Fruit fly (Drosophila melanogaster): ENCODE measurements around the gene CG34012.
A peak's percentile ranks its signal among the peaks of the same experiment; 100 is the strongest.

Gene CG34012

DNA sequence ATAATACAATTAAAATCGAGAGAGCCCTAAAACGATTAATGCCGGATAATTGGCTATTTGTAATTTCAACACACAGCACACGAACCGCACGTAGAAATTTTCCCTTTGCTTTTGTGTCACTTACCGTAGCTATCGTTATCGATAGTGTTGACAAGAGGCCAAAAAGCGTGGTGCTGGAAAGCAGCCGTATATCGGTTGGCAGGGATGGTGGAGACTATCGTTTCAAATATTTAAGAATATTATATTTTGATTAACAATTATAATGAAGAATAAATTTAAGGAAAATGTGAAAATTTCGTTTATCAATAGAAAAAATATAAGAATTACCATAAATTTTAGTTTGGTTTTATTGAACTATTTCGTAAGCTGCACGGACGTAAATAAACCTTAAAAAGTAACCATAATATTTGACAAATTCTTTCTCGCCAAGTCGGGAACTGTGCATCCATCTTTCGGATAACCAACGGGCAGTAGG is 16.2 kb downstream of the CG34012 start, which contains the start of gene JIL-1 (continued):
- TF ChIP-seq Six4 (GFP tag; optimal IDR thresholded peaks at IDR 0.05), result no peak
- TF ChIP-seq CG12744 (GFP tag; optimal IDR thresholded peaks at IDR 0.05), result no peak
- TF ChIP-seq CG15601 (tag; optimal IDR thresholded peaks at IDR 0.05), result peak; percentile 39
- peak; percentile 84 for TF ChIP-seq CG11456 (GFP tag; IDR thresholded peaks at IDR 0.05)
- peak; percentile 34 for TF ChIP-seq CG10979 (tag; optimal IDR thresholded peaks at IDR 0.05)
- peak; percentile 56 for TF ChIP-seq CG2678 (tag; optimal IDR thresholded peaks at IDR 0.05)
- peak; percentile 11 for TF ChIP-seq CG1529 (GFP tag; optimal IDR thresholded peaks at IDR 0.05)
- peak; percentile 56 for TF ChIP-seq CG10959 (GFP tag; IDR thresholded peaks at IDR 0.05)
- peak; percentile 65 for TF ChIP-seq Sry-δ (GFP tag; optimal IDR thresholded peaks at IDR 0.05)
- TF ChIP-seq CG10462 (GFP tag; optimal IDR thresholded peaks at IDR 0.05), result no peak
- TF ChIP-seq CG13287 (GFP tag; IDR thresholded peaks at IDR 0.05; ENCODE audit: partially characterized antibody), result peak; percentile 88
- TF ChIP-seq shn (GFP tag; optimal IDR thresholded peaks at IDR 0.05), result no peak
- TF ChIP-seq slbo (GFP tag; IDR thresholded peaks at IDR 0.05), result peak; percentile 93
- TF ChIP-seq sc (optimal IDR thresholded peaks at IDR 0.05), result no peak
- no peak for TF ChIP-seq sc (GFP tag; optimal IDR thresholded peaks at IDR 0.05)
- TF ChIP-seq CG4328 (GFP tag; optimal IDR thresholded peaks at IDR 0.05), result no peak
- no peak for TF ChIP-seq fd64A (GFP tag; optimal IDR thresholded peaks at IDR 0.05)
- no peak for TF ChIP-seq scrt (GFP tag; optimal IDR thresholded peaks at IDR 0.05)
- no peak for TF ChIP-seq grn (GFP tag; optimal IDR thresholded peaks at IDR 0.05)
- no peak for TF ChIP-seq tap (tag; optimal IDR thresholded peaks at IDR 0.05)
- no peak for TF ChIP-seq Side (GFP tag; optimal IDR thresholded peaks at IDR 0.05)
- TF ChIP-seq onecut (GFP tag; IDR thresholded peaks at IDR 0.05), result peak; percentile 56
- no peak for TF ChIP-seq jigr1 (GFP tag; IDR thresholded peaks at IDR 0.05)
- TF ChIP-seq chif (GFP tag; optimal IDR thresholded peaks at IDR 0.05), result peak; percentile 2 to 20
- no peak for TF ChIP-seq CG16863 (GFP tag; optimal IDR thresholded peaks at IDR 0.05)
- TF ChIP-seq CG3407 (GFP tag; optimal IDR thresholded peaks at IDR 0.05), result peak; percentile 46
- TF ChIP-seq mam (GFP tag; optimal IDR thresholded peaks at IDR 0.05), result peak; percentile 64
- TF ChIP-seq unc-4 (GFP tag; IDR thresholded peaks at IDR 0.05; ENCODE audit: partially characterized antibody), result peak; percentile 87
- TF ChIP-seq cato (GFP tag; optimal IDR thresholded peaks at IDR 0.05; ENCODE audit: borderline replicate concordance), result peak; percentile 21
- TF ChIP-seq Meics (GFP tag; optimal IDR thresholded peaks at IDR 0.05), result peak; percentile 69
- TF ChIP-seq grau (tag; optimal IDR thresholded peaks at IDR 0.05), result peak; percentile 66
- TF ChIP-seq CG17361 (GFP tag; IDR thresholded peaks at IDR 0.05), result peak; percentile 61
- no peak for TF ChIP-seq gce (GFP tag; IDR thresholded peaks at IDR 0.05)
- TF ChIP-seq CG7987 (GFP tag; optimal IDR thresholded peaks at IDR 0.05), result peak; percentile 2
- no peak for TF ChIP-seq mirr (GFP tag; optimal IDR thresholded peaks at IDR 0.05)
- TF ChIP-seq en (GFP tag; optimal IDR thresholded peaks at IDR 0.05), result no peak
- peak; percentile 55; the same call in 1 of the 3 replicates for TF ChIP-seq Mrtf (GFP tag; IDR thresholded peaks at IDR 0.05)
- peak; percentile 1 to 59 for TF ChIP-seq Pdp1 (GFP tag; optimal IDR thresholded peaks at IDR 0.05)
- TF ChIP-seq Stat92E (GFP tag; optimal IDR thresholded peaks at IDR 0.05), result peak in 1 of 3 experiments; percentile 43
- TF ChIP-seq CG6765 (GFP tag; optimal IDR thresholded peaks at IDR 0.05), result peak; percentile 46
- peak; percentile 44 for TF ChIP-seq CG17385 (GFP tag; optimal IDR thresholded peaks at IDR 0.05)
- TF ChIP-seq CG14441 (GFP tag; IDR thresholded peaks at IDR 0.05), result peak; percentile 77
- peak; percentile 25 for TF ChIP-seq CG4707 (GFP tag; optimal IDR thresholded peaks at IDR 0.05)
